Fruit fly (Drosophila melanogaster) whole organism, embryonic: Measurements from ENCODE around the gene CG13690.

Experiments used
- Awh ChIP-seq: fragments of 200-800 bp; sonication (Bioruptor generic); IDR thresholded peaks from 2 replicates; pipeline ENCODE4, ENCODE4 v1.3.6; 2022; ENCODE audit warnings: missing biosample characterization, missing genetic modification characterization
- C15 ChIP-seq: fragments of 200-800 bp; sonication (Bioruptor generic); IDR thresholded peaks from 3 replicates; pipeline ENCODE4 v1.3.6; 2022; ENCODE audit warnings: missing biosample characterization, missing genetic modification characterization
- CG10565 ChIP-seq: fragments of 200-800 bp; sonication (Bioruptor generic); optimal IDR thresholded peaks from 3 replicates; lab custom pipeline; 2016; ENCODE audit warnings: missing biosample characterization, mild to moderate bottlenecking, missing genetic modification characterization
- CG12744 ChIP-seq: fragments of 200-800 bp; sonication (Bioruptor generic); optimal IDR thresholded peaks from 2 replicates; lab custom pipeline; 2016; ENCODE audit warnings: missing biosample characterization, missing genetic modification characterization
- CG17568 ChIP-seq: fragments of 200-800 bp; sonication (Bioruptor generic); optimal IDR thresholded peaks from 2 replicates; lab custom pipeline; 2018; ENCODE audit warnings: missing biosample characterization, mild to moderate bottlenecking, missing genetic modification characterization, moderate library complexity
- CG17612 ChIP-seq: fragments of 200-800 bp; sonication (Bioruptor generic); IDR thresholded peaks from 2 replicates; pipeline ENCODE4 v1.3.6; 2022; ENCODE audit warnings: missing biosample characterization, missing genetic modification characterization
- CG18011 ChIP-seq: fragments of 200-800 bp; sonication (Bioruptor generic); optimal IDR thresholded peaks from 2 replicates; lab custom pipeline; 2017; ENCODE audit warnings: missing biosample characterization, missing genetic modification characterization, mild to moderate bottlenecking, moderate library complexity, missing genotype
- CG30403 ChIP-seq: fragments of 200-800 bp; sonication (Bioruptor generic); optimal IDR thresholded peaks from 3 replicates; lab custom pipeline; 2016; ENCODE audit warnings: missing biosample characterization, missing genetic modification characterization
- CG31365 ChIP-seq: fragments of 200-800 bp; sonication (Bioruptor generic); optimal IDR thresholded peaks from 2 replicates; lab custom pipeline; 2018; ENCODE audit warnings: missing biosample characterization, mild to moderate bottlenecking, missing genetic modification characterization
- CG3281 ChIP-seq: fragments of 200-800 bp; sonication (Bioruptor generic); optimal IDR thresholded peaks from 3 replicates; lab custom pipeline; 2017; ENCODE audit warnings: missing biosample characterization, mild to moderate bottlenecking, missing genetic modification characterization
- CG33557 ChIP-seq: fragments of 200-800 bp; sonication (Bioruptor generic); optimal IDR thresholded peaks from 2 replicates; lab custom pipeline; 2019; ENCODE audit warnings: missing biosample characterization, mild to moderate bottlenecking, missing genetic modification characterization, moderate library complexity
- CG3726 ChIP-seq: fragments of 200-800 bp; sonication (Bioruptor generic); IDR thresholded peaks from 3 replicates; pipeline ENCODE4, ENCODE4 v1.3.6; 2022; ENCODE audit warnings: missing biosample characterization, missing genetic modification characterization
- CG4730 ChIP-seq: fragments of 200-800 bp; sonication (Bioruptor generic); IDR thresholded peaks from 2 replicates; pipeline ENCODE4 v1.3.6; 2022; ENCODE audit warnings: missing biosample characterization, missing genetic modification characterization
- CG4854 ChIP-seq: fragments of 200-800 bp; sonication (Bioruptor generic); optimal IDR thresholded peaks from 2 replicates; lab custom pipeline; 2016; ENCODE audit warnings: missing biosample characterization, missing genetic modification characterization, inconsistent platforms
- CG5953 ChIP-seq: fragments of 200-800 bp; sonication (Bioruptor generic); IDR thresholded peaks from 2 replicates; pipeline ENCODE4 v1.3.6; 2022; ENCODE audit warnings: missing biosample characterization, missing genetic modification characterization
- CG7745 ChIP-seq: fragments of 200-800 bp; sonication (Bioruptor generic); optimal IDR thresholded peaks from 2 replicates; lab custom pipeline; 2018; ENCODE audit warnings: missing biosample characterization, mild to moderate bottlenecking, missing genetic modification characterization, moderate library complexity
- CG8089 ChIP-seq: fragments of 200-800 bp; sonication (Bioruptor generic); optimal IDR thresholded peaks from 3 replicates; lab custom pipeline; 2016; ENCODE audit warnings: missing biosample characterization, missing genetic modification characterization
- CG8478 ChIP-seq: fragments of >200 bp; optimal IDR thresholded peaks from 2 replicates; lab custom pipeline; 2018
- CG9932 ChIP-seq: fragments of 200-800 bp; sonication (Bioruptor generic); IDR thresholded peaks from 2 replicates; pipeline ENCODE4 v1.3.6; 2022; ENCODE audit warnings: missing biosample characterization, missing genetic modification characterization
- CHES-1-like ChIP-seq: fragments of 200-800 bp; sonication (Bioruptor generic); optimal IDR thresholded peaks from 2 replicates; lab custom pipeline; 2016; ENCODE audit warnings: missing biosample characterization, missing genetic modification characterization
- Dip3 ChIP-seq: fragments of 200-800 bp; sonication (Bioruptor generic); optimal IDR thresholded peaks from 3 replicates; lab custom pipeline; 2016; ENCODE audit warnings: missing biosample characterization, missing genetic modification characterization
- Dll ChIP-seq: fragments of 200-800 bp; sonication (Bioruptor generic); IDR thresholded peaks from 4 replicates; pipeline ENCODE4 v1.3.6; 2022; ENCODE audit warnings: missing biosample characterization, missing genetic modification characterization; ENCODE audit not compliant: partially characterized antibody
- Doc2 ChIP-seq: fragments of 200-800 bp; sonication (Bioruptor generic); IDR thresholded peaks from 2 replicates; pipeline ENCODE4 v1.3.6; 2022; ENCODE audit warnings: missing biosample characterization, missing genetic modification characterization
- Doc3 ChIP-seq: fragments of 200-800 bp; sonication (Bioruptor generic); IDR thresholded peaks from 3 replicates; pipeline ENCODE4 v1.3.6; 2022; ENCODE audit warnings: missing biosample characterization, missing genetic modification characterization; ENCODE audit not compliant: partially characterized antibody
- Ets97D ChIP-seq: fragments of 200-800 bp; sonication (Bioruptor generic); optimal IDR thresholded peaks from 3 replicates; lab custom pipeline; 2016; ENCODE audit warnings: missing biosample characterization, missing genetic modification characterization
- H15 ChIP-seq: fragments of 200-800 bp; sonication (Bioruptor generic); IDR thresholded peaks from 3 replicates; pipeline ENCODE4 v1.3.6; 2022; ENCODE audit warnings: missing biosample characterization, missing genetic modification characterization
- Jarid2 ChIP-seq: fragments of 200-800 bp; sonication (Bioruptor generic); optimal IDR thresholded peaks from 3 replicates; lab custom pipeline; 2017; ENCODE audit warnings: mild to moderate bottlenecking, missing biosample characterization, missing genetic modification reagents, missing genetic modification characterization
- Mad ChIP-seq: fragments of 200-800 bp; sonication (Bioruptor generic); optimal IDR thresholded peaks from 2 replicates; lab custom pipeline; 2016; ENCODE audit warnings: missing biosample characterization, missing genetic modification characterization
- Nf-YC ChIP-seq: fragments of 200-800 bp; optimal IDR thresholded peaks from 3 replicates; lab custom pipeline; 2019; ENCODE audit warnings: missing biosample characterization, mild to moderate bottlenecking, missing genetic modification characterization, moderate library complexity
- NfI ChIP-seq: fragments of 200-800 bp; sonication (Bioruptor generic); optimal IDR thresholded peaks from 3 replicates; lab custom pipeline; 2018; ENCODE audit warnings: missing biosample characterization, mild to moderate bottlenecking, missing genetic modification characterization, moderate library complexity
- Scr ChIP-seq: fragments of 200-800 bp; sonication (Bioruptor generic); IDR thresholded peaks from 2 replicates; pipeline ENCODE4 v1.3.6; 2022; ENCODE audit warnings: missing biosample characterization, missing genetic modification characterization; ENCODE audit not compliant: partially characterized antibody
- Spps ChIP-seq: fragments of 200-800 bp; sonication (Bioruptor generic); optimal IDR thresholded peaks from 2 replicates; lab custom pipeline; 2018; ENCODE audit warnings: missing biosample characterization, mild to moderate bottlenecking, missing genetic modification characterization
- ara ChIP-seq: fragments of 200-800 bp; sonication (Bioruptor generic); IDR thresholded peaks from 2 replicates; pipeline ENCODE4 v1.3.6; 2022; ENCODE audit warnings: missing biosample characterization, missing genetic modification characterization
- ato ChIP-seq: fragments of 200-800 bp; sonication (Bioruptor generic); IDR thresholded peaks from 2 replicates; pipeline ENCODE4 v1.3.6; 2022; ENCODE audit warnings: missing biosample characterization, missing genetic modification characterization; ENCODE audit not compliant: partially characterized antibody
- bowl ChIP-seq: fragments of 200-800 bp; sonication (Bioruptor generic); IDR thresholded peaks from 2 replicates; pipeline ENCODE4 v1.3.6; 2022; ENCODE audit warnings: missing biosample characterization, missing genetic modification characterization
- cas ChIP-seq: fragments of 200-800 bp; sonication (Bioruptor generic); IDR thresholded peaks from 2 replicates; pipeline ENCODE4 v1.3.6; 2022; ENCODE audit warnings: missing biosample characterization, missing genetic modification characterization
- cato ChIP-seq: fragments of 200-800 bp; sonication (Bioruptor generic); optimal IDR thresholded peaks from 2 replicates; lab custom pipeline; 2016; ENCODE audit warnings: missing biosample characterization, missing genetic modification characterization, borderline replicate concordance
- dimm ChIP-seq: fragments of 200-800 bp; sonication (Bioruptor generic); IDR thresholded peaks from 2 replicates; pipeline ENCODE4 v1.3.6; 2022; ENCODE audit warnings: missing biosample characterization, missing genetic modification characterization
- esg ChIP-seq: fragments of 200-800 bp; sonication (Bioruptor generic); conservative IDR thresholded peaks from 2 replicates; pipeline ENCODE4 v1.3.6; 2022; ENCODE audit warnings: missing biosample characterization, missing genetic modification characterization
- fd64A ChIP-seq: fragments of 200-800 bp; sonication (Bioruptor generic); optimal IDR thresholded peaks from 3 replicates; lab custom pipeline; 2018; ENCODE audit warnings: missing biosample characterization, mild to moderate bottlenecking, missing genetic modification characterization
- fru ChIP-seq: fragments of >200 bp; optimal IDR thresholded peaks from 2 replicates; lab custom pipeline; 2017
- gsb ChIP-seq: fragments of 200-800 bp; sonication (Bioruptor generic); IDR thresholded peaks from 2 replicates; pipeline ENCODE4 v1.3.6; 2022; ENCODE audit warnings: missing biosample characterization, missing genetic modification characterization
- kah ChIP-seq: fragments of 200-800 bp; sonication (Bioruptor generic); optimal IDR thresholded peaks from 2 replicates; lab custom pipeline; 2018; ENCODE audit warnings: missing biosample characterization, mild to moderate bottlenecking, missing genetic modification characterization
- ken ChIP-seq: fragments of 200-800 bp; sonication (Bioruptor generic); IDR thresholded peaks from 3 replicates; pipeline ENCODE4 v1.3.6; 2022; ENCODE audit warnings: missing biosample characterization, missing genetic modification characterization
- phol ChIP-seq: fragments of 200-800 bp; sonication (Bioruptor generic); optimal IDR thresholded peaks from 3 replicates; lab custom pipeline; 2018; ENCODE audit warnings: missing biosample characterization, mild to moderate bottlenecking, missing genetic modification characterization, moderate library complexity
- pnt ChIP-seq: fragments of 200-800 bp; sonication (Bioruptor generic); optimal IDR thresholded peaks from 3 replicates; lab custom pipeline; 2016; ENCODE audit warnings: missing biosample characterization, missing genetic modification characterization
- sisA ChIP-seq: fragments of 200-800 bp; sonication (Bioruptor generic); IDR thresholded peaks from 2 replicates; pipeline ENCODE4 v1.3.6; 2022; ENCODE audit warnings: missing biosample characterization, missing genetic modification characterization
- slbo ChIP-seq: fragments of 200-800 bp; sonication (Bioruptor generic); IDR thresholded peaks from 2 replicates; pipeline ENCODE4 v1.3.6; 2022; ENCODE audit warnings: missing biosample characterization, missing genetic modification characterization
- tap ChIP-seq: fragments of 200-800 bp; optimal IDR thresholded peaks from 3 replicates; lab custom pipeline; 2019; ENCODE audit warnings: missing biosample characterization, mild to moderate bottlenecking, missing genetic modification characterization, moderate library complexity
- tio ChIP-seq: fragments of 200-800 bp; sonication (Bioruptor generic); optimal IDR thresholded peaks from 2 replicates; lab custom pipeline; 2017; ENCODE audit warnings: missing biosample characterization, missing genetic modification characterization, inconsistent platforms
- wek ChIP-seq: fragments of 200-800 bp; sonication (Bioruptor generic); optimal IDR thresholded peaks from 3 replicates; lab custom pipeline; 2018; ENCODE audit warnings: missing biosample characterization, mild to moderate bottlenecking, missing genetic modification characterization, moderate library complexity

The CG13690 gene

DNA sequence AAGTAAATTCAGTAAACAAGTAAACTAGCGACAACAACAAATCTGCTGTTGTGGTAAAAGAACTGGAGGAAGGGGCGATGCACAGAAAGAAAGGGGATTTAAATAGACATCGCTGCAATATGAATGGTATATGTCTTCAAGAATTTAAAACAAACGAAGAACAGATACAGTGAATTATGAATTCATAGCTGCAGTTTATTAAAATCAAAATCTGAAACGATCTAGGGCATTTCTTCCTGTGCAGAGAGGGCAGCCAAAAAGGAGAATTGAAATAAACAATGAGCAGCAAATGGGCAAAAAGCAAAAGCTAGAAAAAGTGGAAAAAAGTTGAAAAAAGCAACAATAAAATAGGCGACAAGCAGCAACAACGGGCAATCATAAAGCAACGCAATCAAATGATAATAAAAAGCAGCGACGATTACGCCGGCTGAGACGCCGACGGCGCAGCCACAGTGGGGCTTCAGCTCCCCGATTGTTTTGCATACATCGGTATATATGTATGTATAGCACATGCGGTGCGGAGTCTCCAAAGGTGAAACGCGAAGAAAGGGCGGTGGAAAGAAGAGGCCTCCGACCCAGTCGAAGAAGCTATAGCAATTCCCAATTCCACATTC is 49.4 kb upstream of the CG13690 start (continued):
- peak; percentile 50 for TF ChIP-seq fd64A (GFP tag; lab: Kevin White, UChicago)
- peak; percentile 31; the same call in 1 of the 2 replicates for TF ChIP-seq gsb (GFP tag; lab: Robert Waterston, UW)
- peak; percentile 2 for TF ChIP-seq Nf-YC (tag; lab: Kevin White, UChicago)
- peak; percentile 76 for TF ChIP-seq Awh (GFP tag; lab: Robert Waterston, UW)
- TF ChIP-seq Doc3 (GFP tag; lab: Robert Waterston, UW) = no peak
- peak; percentile 54; the same call in 1 of the 3 replicates for TF ChIP-seq ken (GFP tag; lab: Robert Waterston, UW)
- peak; percentile 74 for TF ChIP-seq CG4730 (GFP tag; lab: Robert Waterston, UW)
- TF ChIP-seq CG9932 (GFP tag; lab: Robert Waterston, UW) = peak; percentile 60
- TF ChIP-seq sisA (GFP tag; lab: Robert Waterston, UW) = peak; percentile 87
- TF ChIP-seq esg = peak; percentile 71
- TF ChIP-seq kah (GFP tag; lab: Kevin White, UChicago) = peak; percentile 22
- 0 out of 3 replicates have a peak, but pooled peaks have one; percentile 36 for TF ChIP-seq C15 (GFP tag; lab: Robert Waterston, UW)
- TF ChIP-seq Scr = no peak
- peak; percentile 54 for TF ChIP-seq pnt
- TF ChIP-seq ara (GFP tag; lab: Robert Waterston, UW) = peak; percentile 55; the same call in 1 of the 2 replicates
- TF ChIP-seq phol (tag; lab: Kevin White, UChicago) = peak; percentile 80
- TF ChIP-seq bowl = peak; percentile 40; the same call in 1 of the 2 replicates
- no peak for TF ChIP-seq CG7745 (tag; lab: Kevin White, UChicago)
- TF ChIP-seq Dip3 (GFP tag; lab: Kevin White, UChicago) = peak; percentile 74
- 0 out of 2 replicates have a peak, but pooled peaks have one; percentile 21 for TF ChIP-seq CG5953 (GFP tag; lab: Robert Waterston, UW)
- peak; percentile 38 for TF ChIP-seq Spps (tag; lab: Kevin White, UChicago)
- peak; percentile 33 for TF ChIP-seq CG12744 (GFP tag; lab: Kevin White, UChicago)
- no peak for TF ChIP-seq CG3726 (GFP tag; lab: Robert Waterston, UW)
- TF ChIP-seq CG30403 (GFP tag; lab: Kevin White, UChicago) = peak; percentile 82
- TF ChIP-seq dimm = peak; percentile 33; the same call in 1 of the 2 replicates
- peak; percentile 71 for TF ChIP-seq CG3281 (GFP tag; lab: Kevin White, UChicago)
- TF ChIP-seq Mad (GFP tag; lab: Kevin White, UChicago) = peak; percentile 27
- TF ChIP-seq CG17612 (GFP tag; lab: Robert Waterston, UW) = peak; percentile 63
- TF ChIP-seq cas = no peak
- peak; percentile 37 for TF ChIP-seq Jarid2 (GFP tag; lab: Kevin White, UChicago)
- TF ChIP-seq tap (tag; lab: Kevin White, UChicago) = peak; percentile 56
- peak; percentile 25 for TF ChIP-seq CG31365 (tag; lab: Kevin White, UChicago)
- peak; percentile 32 for TF ChIP-seq Ets97D (GFP tag; lab: Kevin White, UChicago)
- peak; percentile 62 for TF ChIP-seq CG8089 (GFP tag; lab: Kevin White, UChicago)
- TF ChIP-seq ato = no peak
- TF ChIP-seq NfI (GFP tag; lab: Kevin White, UChicago) = peak; percentile 79
- no peak for TF ChIP-seq CG10565 (GFP tag; lab: Kevin White, UChicago)
- no peak for TF ChIP-seq CG8478 (lab: Kevin White, UChicago)
- TF ChIP-seq CG4854 (GFP tag; lab: Kevin White, UChicago) = no peak
- TF ChIP-seq slbo (GFP tag; lab: Robert Waterston, UW) = peak; percentile 81
- no peak for TF ChIP-seq CG33557
- peak; percentile 39 for TF ChIP-seq cato (GFP tag; lab: Kevin White, UChicago)
- TF ChIP-seq Dll = no peak
- TF ChIP-seq wek (GFP tag; lab: Kevin White, UChicago) = peak; percentile 33
- TF ChIP-seq CG18011 (GFP tag; lab: Kevin White, UChicago) = peak; percentile 18
- peak; percentile 55 for TF ChIP-seq tio
- peak; percentile 61 for TF ChIP-seq CG17568
- no peak for TF ChIP-seq fru (lab: Kevin White, UChicago)
- peak; percentile 77 for TF ChIP-seq CHES-1-like (GFP tag; lab: Kevin White, UChicago)
- TF ChIP-seq Doc2 (GFP tag; lab: Robert Waterston, UW) = no peak
- peak; percentile 54; the same call in 1 of the 3 replicates for TF ChIP-seq H15
